Fruit fly (Drosophila melanogaster): ENCODE results near the gene Non2.

Gene Non2

dm6 chr3L:2799110-2799618 lies 32.4 kb downstream of the Non2 start (continued):
- TF ChIP-seq kah (GFP tag; optimal IDR thresholded peaks at IDR 0.05): peak; percentile 30
- no peak for TF ChIP-seq CG10209 (GFP tag; optimal IDR thresholded peaks at IDR 0.05)
- no peak for TF ChIP-seq CG12942 (GFP tag; optimal IDR thresholded peaks at IDR 0.05)
- TF ChIP-seq ERR (GFP tag; optimal IDR thresholded peaks at IDR 0.05): no peak
- no peak for TF ChIP-seq Dfd (GFP tag; optimal IDR thresholded peaks at IDR 0.05)
- TF ChIP-seq CG10147 (GFP tag; optimal IDR thresholded peaks at IDR 0.05): peak; percentile 53
- no peak for TF ChIP-seq Bteb2 (GFP tag; optimal IDR thresholded peaks at IDR 0.05)
- TF ChIP-seq nom (GFP tag; optimal IDR thresholded peaks at IDR 0.05): peak; percentile 88
- TF ChIP-seq CG9932 (GFP tag; IDR thresholded peaks at IDR 0.05): no peak
- peak; percentile 60 for TF ChIP-seq ATbp (GFP tag; optimal IDR thresholded peaks at IDR 0.05)
- TF ChIP-seq eve (GFP tag; optimal IDR thresholded peaks at IDR 0.05): no peak
- TF ChIP-seq Hr51 (GFP tag; optimal IDR thresholded peaks at IDR 0.05): peak in 1 of 2 experiments; percentile 57
- TF ChIP-seq da (GFP tag; optimal IDR thresholded peaks at IDR 0.05): no peak
- TF ChIP-seq CG6791 (GFP tag; IDR thresholded peaks at IDR 0.05; ENCODE audit: partially characterized antibody): no peak
- peak; percentile 48 for TF ChIP-seq caup (GFP tag; optimal IDR thresholded peaks at IDR 0.05; ENCODE audit: severe bottlenecking)
- no peak for TF ChIP-seq btn (GFP tag; optimal IDR thresholded peaks at IDR 0.05)
- TF ChIP-seq CG17186 (GFP tag; optimal IDR thresholded peaks at IDR 0.05): no peak
- TF ChIP-seq CG15011 (GFP tag; optimal IDR thresholded peaks at IDR 0.05): peak; percentile 34
- no peak for TF ChIP-seq MESR4 (GFP tag; optimal IDR thresholded peaks at IDR 0.05)
- no peak for TF ChIP-seq CG11093 (GFP tag; IDR thresholded peaks at IDR 0.05)
- peak; percentile 42 for TF ChIP-seq Hr3 (GFP tag; optimal IDR thresholded peaks at IDR 0.05)
- peak; percentile 66 for TF ChIP-seq sqz (GFP tag; optimal IDR thresholded peaks at IDR 0.05)
- peak; percentile 38 for TF ChIP-seq CG2712 (tag; optimal IDR thresholded peaks at IDR 0.05)
- no peak for TF ChIP-seq toy (GFP tag; IDR thresholded peaks at IDR 0.05)
- TF ChIP-seq Gug (GFP tag; IDR thresholded peaks at IDR 0.05): peak; percentile 14; the same call in 1 of the 4 replicates
- peak; percentile 52 for TF ChIP-seq gsb-n (tag; optimal IDR thresholded peaks at IDR 0.05)
- no peak for TF ChIP-seq CG2889 (GFP tag; IDR thresholded peaks at IDR 0.05)
- no peak for TF ChIP-seq CG16813 (GFP tag; IDR thresholded peaks at IDR 0.05; ENCODE audit: partially characterized antibody)
- no peak for TF ChIP-seq CG2129 (GFP tag; IDR thresholded peaks at IDR 0.05; ENCODE audit: partially characterized antibody)
- TF ChIP-seq CG4854 (GFP tag; optimal IDR thresholded peaks at IDR 0.05): no peak
- TF ChIP-seq Rx (GFP tag; IDR thresholded peaks at IDR 0.05): no peak
- TF ChIP-seq CG13296 (GFP tag; optimal IDR thresholded peaks at IDR 0.05): peak; percentile 81
- no peak for TF ChIP-seq bab2 (GFP tag; optimal IDR thresholded peaks at IDR 0.05)
- no peak for TF ChIP-seq Dp (GFP tag; optimal IDR thresholded peaks at IDR 0.05)
- TF ChIP-seq CG5180 (GFP tag; optimal IDR thresholded peaks at IDR 0.05): peak; percentile 27
- no peak for TF ChIP-seq gt (GFP tag; IDR thresholded peaks at IDR 0.05)
- TF ChIP-seq HLH3B (GFP tag; IDR thresholded peaks at IDR 0.05): peak; percentile 23; the same call in 1 of the 2 replicates
- no peak for TF ChIP-seq CG17328 (GFP tag; IDR thresholded peaks at IDR 0.05)
- no peak for TF ChIP-seq luna (GFP tag; optimal IDR thresholded peaks at IDR 0.05)
- no peak for TF ChIP-seq prd (optimal IDR thresholded peaks at IDR 0.05)
- TF ChIP-seq prd (GFP tag; IDR thresholded peaks at IDR 0.05): no peak; the same call in 2 of the 3 replicates
- peak; percentile 14 for TF ChIP-seq CG11723 (GFP tag; optimal IDR thresholded peaks at IDR 0.05)
- no peak for TF ChIP-seq CG15479 (GFP tag; optimal IDR thresholded peaks at IDR 0.05)
- TF ChIP-seq unc-4 (GFP tag; IDR thresholded peaks at IDR 0.05; ENCODE audit: partially characterized antibody): no peak
- peak; percentile 40 for TF ChIP-seq kni (GFP tag; optimal IDR thresholded peaks at IDR 0.05)
- peak; percentile 66 for TF ChIP-seq ash1 (GFP tag; optimal IDR thresholded peaks at IDR 0.05)
- peak; percentile 10 for TF ChIP-seq oc (tag; optimal IDR thresholded peaks at IDR 0.05)
- TF ChIP-seq D (optimal IDR thresholded peaks at IDR 0.05): no peak
- no peak for TF ChIP-seq D (GFP tag; optimal IDR thresholded peaks at IDR 0.05)
- TF ChIP-seq Scr (GFP tag; IDR thresholded peaks at IDR 0.05; ENCODE audit: partially characterized antibody): no peak

Measured in whole organism, embryonic.